Worm (Caenorhabditis elegans) whole organism, early embryonic: ENCODE results near the gene F42A6.1.

Experiments
- F13C5.2 ChIP-seq: sonication (generic microtip); optimal IDR thresholded peaks from 2 replicates; lab custom pipeline; 2017; ENCODE audit warnings: mild to moderate bottlenecking, missing genetic modification characterization, inconsistent platforms, missing compliant biosample characterization
- aly-1 ChIP-seq: sonication (generic microtip); optimal IDR thresholded peaks from 2 replicates; lab custom pipeline; 2016; ENCODE audit warnings: missing genetic modification characterization, missing compliant biosample characterization
- ama-1 ChIP-seq: fragments of 150-350 bp; optimal IDR thresholded peaks from 2 replicates; lab custom pipeline; 2014
- ceh-13 ChIP-seq: fragments of 200-800 bp; sonication (Bioruptor generic); optimal IDR thresholded peaks from 2 replicates; lab custom pipeline; 2018; ENCODE audit warnings: mild to moderate bottlenecking, missing genetic modification characterization, missing compliant biosample characterization
- ceh-36 ChIP-seq: sonication (generic microtip); optimal IDR thresholded peaks from 2 replicates; lab custom pipeline; 2016; ENCODE audit warnings: missing genetic modification characterization, inconsistent platforms, missing compliant biosample characterization
- ets-7 ChIP-seq: sonication (generic microtip); optimal IDR thresholded peaks from 2 replicates; lab custom pipeline; 2016; ENCODE audit warnings: missing genotype, missing genetic modification characterization, missing compliant biosample characterization
- flt-1 ChIP-seq: fragments of 200-800 bp; sonication (Bioruptor generic); IDR thresholded peaks from 2 replicates; pipeline ENCODE4 v1.3.6; 2022; ENCODE audit warnings: missing genetic modification characterization, missing compliant biosample characterization
- hmbx-1 ChIP-seq: sonication (generic microtip); optimal IDR thresholded peaks from 2 replicates; lab custom pipeline; 2016; ENCODE audit warnings: mild to moderate bottlenecking, missing genetic modification characterization, missing compliant biosample characterization
- hnd-1 ChIP-seq: sonication (generic microtip); optimal IDR thresholded peaks from 2 replicates; lab custom pipeline; 2016; ENCODE audit warnings: missing genetic modification characterization, missing compliant biosample characterization
- pes-1 ChIP-seq: fragments of 200-800 bp; sonication (Bioruptor generic); IDR thresholded peaks from 2 replicates; pipeline ENCODE4 v1.3.6; 2022; ENCODE audit warnings: missing genetic modification reagents, missing genetic modification characterization, missing compliant biosample characterization
- scrt-1 ChIP-seq: fragments of 200-800 bp; sonication (Bioruptor generic); IDR thresholded peaks from 2 replicates; pipeline ENCODE4 v1.3.6; 2022; ENCODE audit warnings: missing genetic modification characterization, missing compliant biosample characterization
- sea-1 ChIP-seq: fragments of 200-800 bp; sonication (Bioruptor generic); conservative IDR thresholded peaks from 2 replicates; pipeline ENCODE4 v1.3.6; 2022; ENCODE audit warnings: missing genetic modification characterization, missing compliant biosample characterization
- tbx-11 ChIP-seq: fragments of 200-800 bp; sonication (Bioruptor generic); IDR thresholded peaks from 2 replicates; pipeline ENCODE4 v1.3.6; 2022; ENCODE audit warnings: missing genetic modification characterization, missing compliant biosample characterization
- tra-4 ChIP-seq: sonication (generic microtip); optimal IDR thresholded peaks from 2 replicates; lab custom pipeline; 2017; ENCODE audit warnings: missing genetic modification characterization, missing compliant biosample characterization

- TF ChIP-seq ceh-13 (GFP tag; lab: Kevin White, UChicago) (no peak), tbx-11 (GFP tag; lab: Robert Waterston, UW) (no peak), hnd-1 (tag; lab: Kevin White, UChicago) (no peak), flt-1 (GFP tag; lab: Robert Waterston, UW) (no peak), ama-1 (lab: Kevin White, UChicago) (no peak), hmbx-1 (tag; lab: Kevin White, UChicago) (no peak), tra-4 (tag; lab: Kevin White, UChicago) (no peak), sea-1 (GFP tag; lab: Robert Waterston, UW) (no peak), ceh-36 (tag; lab: Kevin White, UChicago) (no peak), aly-1 (tag; lab: Kevin White, UChicago) (no peak), scrt-1 (no peak), ets-7 (tag; lab: Kevin White, UChicago) (no peak), pes-1 (GFP tag; lab: Robert Waterston, UW) (no peak), F13C5.2 (tag; lab: Kevin White, UChicago) (no peak)
These were observed 43.6 kb upstream of the F42A6.1 start, which contains the start of gene zip-11 for ce11 chrIV:3311243-3311642.
